Worm (Caenorhabditis elegans) whole organism, L1 larva: Measurements from ENCODE around the gene T14B4.8.

Source experiments
- C34B4.2 ChIP-seq: sonication (generic microtip); optimal IDR thresholded peaks from 2 replicates; lab custom pipeline; 2017; ENCODE audit warnings: mild to moderate bottlenecking, missing genetic modification characterization, missing compliant biosample characterization
- aha-1 ChIP-seq: fragments of 150-350 bp; optimal IDR thresholded peaks from 2 replicates; lab custom pipeline; 2014; ENCODE audit warnings: missing biosample characterization, missing genetic modification characterization
- alr-1 ChIP-seq: fragments of 200-800 bp; sonication (Bioruptor generic); optimal IDR thresholded peaks from 2 replicates; lab custom pipeline; 2018; ENCODE audit warnings: borderline replicate concordance, mild to moderate bottlenecking, missing genetic modification characterization, missing compliant biosample characterization
- ceh-63 ChIP-seq: fragments of 200-800 bp; sonication (Bioruptor generic); optimal IDR thresholded peaks from 2 replicates; lab custom pipeline; 2018; ENCODE audit warnings: mild to moderate bottlenecking, missing genetic modification characterization, missing compliant biosample characterization
- ceh-88 ChIP-seq: fragments of 200-800 bp; sonication (Bioruptor generic); IDR thresholded peaks from 2 replicates; pipeline ENCODE4 v1.3.6; 2022; ENCODE audit warnings: missing genetic modification characterization, missing compliant biosample characterization
- ceh-90 ChIP-seq: sonication (generic microtip); optimal IDR thresholded peaks from 2 replicates; lab custom pipeline; 2016; ENCODE audit warnings: missing genetic modification characterization, missing compliant biosample characterization
- dpl-1 ChIP-seq, 3 experiments: fragments of 150-350 bp in 2 of 3; sonication (generic microtip) in 1 of 3; optimal IDR thresholded peaks; 2 replicates each; lab custom pipeline; 2014 to 2017; ENCODE audit warnings: missing biosample characterization in 3 of 3, missing genetic modification characterization in 3 of 3, missing genetic modification reagents in 3 of 3
- dsc-1 ChIP-seq: sonication (generic microtip); optimal IDR thresholded peaks from 2 replicates; lab custom pipeline; 2016; ENCODE audit warnings: mild to moderate bottlenecking, missing genetic modification characterization, missing compliant biosample characterization
- ets-5 ChIP-seq: fragments of 200-800 bp; sonication (Bioruptor generic); IDR thresholded peaks from 2 replicates; pipeline ENCODE4 v1.3.6; 2022; ENCODE audit warnings: missing genetic modification characterization, missing compliant biosample characterization
- hlh-17 ChIP-seq: fragments of 200-800 bp; sonication (Bioruptor generic); optimal IDR thresholded peaks from 2 replicates; lab custom pipeline; 2018; ENCODE audit warnings: missing genetic modification characterization, mild to moderate bottlenecking, missing compliant biosample characterization, moderate library complexity, borderline replicate concordance
- hlh-4 ChIP-seq: sonication (generic microtip); optimal IDR thresholded peaks from 2 replicates; lab custom pipeline; 2016; ENCODE audit warnings: mild to moderate bottlenecking, missing genetic modification characterization, missing compliant biosample characterization
- lin-14 ChIP-seq: fragments of 200-800 bp; sonication (Bioruptor generic); optimal IDR thresholded peaks from 2 replicates; lab custom pipeline; 2018; ENCODE audit warnings: mild to moderate bottlenecking, missing genetic modification characterization, moderate library complexity, missing compliant biosample characterization
- lin-15B ChIP-seq: fragments of 150-350 bp; sonication (generic microtip); optimal IDR thresholded peaks from 3 replicates; lab custom pipeline; 2014; ENCODE audit warnings: missing biosample characterization, missing genetic modification characterization
- lin-39 ChIP-seq: fragments of 150-350 bp; optimal IDR thresholded peaks from 2 replicates; lab custom pipeline; 2014; ENCODE audit warnings: missing biosample characterization, missing genetic modification reagents, missing genetic modification characterization
- mdl-1 ChIP-seq, 2 experiments: fragments of 150-350 bp; optimal IDR thresholded peaks; 2 replicates each; lab custom pipeline; 2014 to 2017; ENCODE audit warnings: missing biosample characterization in 2 of 2, missing genetic modification characterization in 2 of 2, inconsistent platforms in 1 of 2
- mep-1 ChIP-seq: fragments of 150-350 bp; optimal IDR thresholded peaks from 2 replicates; lab custom pipeline; 2014; ENCODE audit warnings: missing biosample characterization, missing genetic modification characterization
- nhr-12 ChIP-seq: sonication (generic microtip); optimal IDR thresholded peaks from 2 replicates; lab custom pipeline; 2017; ENCODE audit warnings: missing biosample characterization, missing genetic modification characterization
- nhr-19 ChIP-seq: fragments of 200-800 bp; sonication (Bioruptor generic); conservative IDR thresholded peaks from 2 replicates; pipeline ENCODE4 v1.3.6; 2022; ENCODE audit warnings: missing genetic modification characterization, missing compliant biosample characterization
- nhr-28 ChIP-seq: fragments of 150-350 bp; optimal IDR thresholded peaks from 2 replicates; lab custom pipeline; 2014; ENCODE audit warnings: missing biosample characterization, missing genetic modification characterization
- nhr-71 ChIP-seq: sonication (generic microtip); optimal IDR thresholded peaks from 2 replicates; lab custom pipeline; 2016; ENCODE audit warnings: mild to moderate bottlenecking, missing genetic modification characterization, moderate library complexity, missing compliant biosample characterization
- nhr-77 ChIP-seq: fragments of 150-350 bp; optimal IDR thresholded peaks from 2 replicates; lab custom pipeline; 2014; ENCODE audit warnings: missing biosample characterization, missing genetic modification characterization
- nhr-84 ChIP-seq: sonication (generic microtip); optimal IDR thresholded peaks from 2 replicates; lab custom pipeline; 2017; ENCODE audit warnings: missing biosample characterization, missing genetic modification characterization
- pag-3 ChIP-seq: sonication (generic microtip); optimal IDR thresholded peaks from 2 replicates; lab custom pipeline; 2017; ENCODE audit warnings: missing genetic modification characterization, mild to moderate bottlenecking, missing compliant biosample characterization, antibody characterized with exemption, borderline replicate concordance; ENCODE audit not compliant: insufficient read depth
- pqm-1 ChIP-seq: sonication (generic microtip); optimal IDR thresholded peaks from 3 replicates; lab custom pipeline; 2017; ENCODE audit warnings: missing biosample characterization, missing genetic modification characterization
- snpc-4 ChIP-seq: fragments of 150-350 bp; optimal IDR thresholded peaks from 2 replicates; lab custom pipeline; 2014; ENCODE audit warnings: missing biosample characterization, missing genetic modification characterization
- snu-23 ChIP-seq: sonication (generic microtip); optimal IDR thresholded peaks from 2 replicates; lab custom pipeline; 2016; ENCODE audit warnings: missing genetic modification characterization, missing compliant biosample characterization
- sptf-1 ChIP-seq: fragments of 150-350 bp; optimal IDR thresholded peaks from 2 replicates; lab custom pipeline; 2014; ENCODE audit warnings: missing biosample characterization, missing genetic modification characterization
- swsn-7 ChIP-seq: sonication (generic microtip); optimal IDR thresholded peaks from 2 replicates; lab custom pipeline; 2016; ENCODE audit warnings: missing genetic modification characterization, missing compliant biosample characterization
- unc-30 ChIP-seq: sonication (generic microtip); optimal IDR thresholded peaks from 2 replicates; lab custom pipeline; 2017; ENCODE audit warnings: missing biosample characterization, missing genetic modification characterization
- unc-62 ChIP-seq: fragments of 150-350 bp; optimal IDR thresholded peaks from 2 replicates; lab custom pipeline; 2014; ENCODE audit warnings: missing biosample characterization, missing genetic modification reagents, missing genetic modification characterization
- unc-86 ChIP-seq: sonication (generic microtip); optimal IDR thresholded peaks from 2 replicates; lab custom pipeline; 2016; ENCODE audit warnings: missing genetic modification characterization, missing compliant biosample characterization
- zip-4 ChIP-seq: fragments of 200-800 bp; sonication (Bioruptor generic); optimal IDR thresholded peaks from 2 replicates; lab custom pipeline; 2018; ENCODE audit warnings: mild to moderate bottlenecking, missing genetic modification characterization, moderate library complexity, missing compliant biosample characterization
- ztf-4 ChIP-seq: fragments of 150-350 bp; optimal IDR thresholded peaks from 2 replicates; lab custom pipeline; 2014; ENCODE audit warnings: missing biosample characterization, missing genetic modification characterization

T14B4.8 gene

ce11 chrII:6768014-6768413 is 38.8 kb upstream of the T14B4.8 start, which contains the start of gene F41G3.18:
TSS of gene F41G3.18 (plus strand) at chrII:6768314.
- TF ChIP-seq unc-30 (tag; lab: Kevin White, UChicago): no peak
- no peak for TF ChIP-seq ceh-90 (tag; lab: Kevin White, UChicago)
- TF ChIP-seq ceh-63: no peak
- no peak for TF ChIP-seq nhr-71 (tag; lab: Kevin White, UChicago)
- TF ChIP-seq dpl-1 (GFP tag; optimal IDR thresholded peaks at IDR 0.05; lab: Kevin White, UChicago): no peak
- no peak for TF ChIP-seq snu-23
- TF ChIP-seq unc-86 (tag; lab: Kevin White, UChicago): no peak
- no peak for TF ChIP-seq zip-4 (GFP tag; lab: Kevin White, UChicago)
- no peak for TF ChIP-seq pag-3 (tag; lab: Kevin White, UChicago)
- no peak for TF ChIP-seq hlh-17 (GFP tag; lab: Kevin White, UChicago)
- no peak for TF ChIP-seq snpc-4 (tag; lab: Kevin White, UChicago)
- no peak for TF ChIP-seq ztf-4 (tag; lab: Kevin White, UChicago)
- no peak for TF ChIP-seq lin-15B (tag; lab: Kevin White, UChicago)
- no peak for TF ChIP-seq sptf-1 (tag; lab: Kevin White, UChicago)
- TF ChIP-seq ceh-88 (GFP tag; lab: Robert Waterston, UW): no peak
- TF ChIP-seq lin-39 (tag; lab: Kevin White, UChicago): no peak
- no peak for TF ChIP-seq aha-1 (tag; lab: Kevin White, UChicago)

- TF ChIP-seq alr-1 (tag; lab: Kevin White, UChicago) (no peak), lin-14 (GFP tag; lab: Kevin White, UChicago) (peak; percentile 2)
These were observed 35.5 kb upstream of the T14B4.8 start, which contains the start of gene nlp-50 for ce11 chrII:6764734-6765133. TSS of gene nlp-50 (plus strand) at chrII:6765034.

ce11 chrII:6756232-6756631 is 27.0 kb upstream of the T14B4.8 start, which contains the start of gene F41G3.3:
TSS of gene F41G3.3 (plus strand) at chrII:6756532.
- no peak for TF ChIP-seq lin-14 (GFP tag; lab: Kevin White, UChicago)
- no peak for TF ChIP-seq nhr-19
- TF ChIP-seq ets-5 (GFP tag; lab: Robert Waterston, UW): no peak
- TF ChIP-seq snu-23: no peak
- TF ChIP-seq dsc-1: no peak
- no peak for TF ChIP-seq swsn-7
- TF ChIP-seq hlh-17 (GFP tag; lab: Kevin White, UChicago): no peak
- no peak for TF ChIP-seq snpc-4 (tag; lab: Kevin White, UChicago)
- no peak for TF ChIP-seq nhr-28 (tag; lab: Kevin White, UChicago)
- TF ChIP-seq pqm-1 (tag; lab: Kevin White, UChicago): no peak
- no peak for TF ChIP-seq nhr-77
- TF ChIP-seq unc-62 (GFP tag; lab: Kevin White, UChicago): no peak
- TF ChIP-seq nhr-84 (tag; lab: Kevin White, UChicago): no peak
- TF ChIP-seq unc-30 (tag; lab: Kevin White, UChicago): no peak
- no peak for TF ChIP-seq unc-86 (tag; lab: Kevin White, UChicago)

- TF ChIP-seq ceh-63: no peak
- TF ChIP-seq mdl-1 (tag; optimal IDR thresholded peaks at IDR 0.05; lab: Kevin White, UChicago): no peak
- TF ChIP-seq ceh-90 (tag; lab: Kevin White, UChicago): no peak
- TF ChIP-seq nhr-28 (tag; lab: Kevin White, UChicago): no peak
- TF ChIP-seq hlh-4 (tag; lab: Kevin White, UChicago): no peak
- TF ChIP-seq nhr-12: no peak
- no peak for TF ChIP-seq ceh-88 (GFP tag; lab: Robert Waterston, UW)
- no peak for TF ChIP-seq mep-1 (tag; lab: Kevin White, UChicago)
- no peak for TF ChIP-seq C34B4.2 (tag; lab: Kevin White, UChicago)
These were observed 25.6 kb upstream of the T14B4.8 start, which contains the start of the genes srx-95 and fis-1 for ce11 chrII:6754671-6755224. TSS of gene srx-95 (minus strand) at chrII:6754771. TSS of gene fis-1 (plus strand) at chrII:6755174.
